Fruit fly (Drosophila melanogaster): ENCODE measurements around the gene Ype.

The Ype gene

DNA sequence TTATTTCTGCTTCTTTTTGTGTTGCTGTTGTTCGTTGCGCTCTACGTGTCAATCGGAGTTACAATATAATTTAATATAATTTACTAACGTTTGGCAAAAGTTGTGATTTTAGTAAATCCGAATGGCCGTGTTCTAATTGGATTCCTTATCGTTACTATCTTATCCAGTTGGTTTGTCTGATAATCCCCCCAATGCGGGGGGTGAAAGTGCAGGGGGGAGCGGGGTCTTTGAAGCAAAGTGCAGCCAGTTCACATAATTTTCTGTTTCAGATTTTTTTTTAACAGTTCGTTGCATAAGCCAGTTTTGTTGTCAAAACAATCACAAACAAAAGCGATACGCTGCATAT is 15.5 kb downstream of the Ype start:
- TF ChIP-seq sv (GFP tag; optimal IDR thresholded peaks at IDR 0.05): no peak

DNA sequence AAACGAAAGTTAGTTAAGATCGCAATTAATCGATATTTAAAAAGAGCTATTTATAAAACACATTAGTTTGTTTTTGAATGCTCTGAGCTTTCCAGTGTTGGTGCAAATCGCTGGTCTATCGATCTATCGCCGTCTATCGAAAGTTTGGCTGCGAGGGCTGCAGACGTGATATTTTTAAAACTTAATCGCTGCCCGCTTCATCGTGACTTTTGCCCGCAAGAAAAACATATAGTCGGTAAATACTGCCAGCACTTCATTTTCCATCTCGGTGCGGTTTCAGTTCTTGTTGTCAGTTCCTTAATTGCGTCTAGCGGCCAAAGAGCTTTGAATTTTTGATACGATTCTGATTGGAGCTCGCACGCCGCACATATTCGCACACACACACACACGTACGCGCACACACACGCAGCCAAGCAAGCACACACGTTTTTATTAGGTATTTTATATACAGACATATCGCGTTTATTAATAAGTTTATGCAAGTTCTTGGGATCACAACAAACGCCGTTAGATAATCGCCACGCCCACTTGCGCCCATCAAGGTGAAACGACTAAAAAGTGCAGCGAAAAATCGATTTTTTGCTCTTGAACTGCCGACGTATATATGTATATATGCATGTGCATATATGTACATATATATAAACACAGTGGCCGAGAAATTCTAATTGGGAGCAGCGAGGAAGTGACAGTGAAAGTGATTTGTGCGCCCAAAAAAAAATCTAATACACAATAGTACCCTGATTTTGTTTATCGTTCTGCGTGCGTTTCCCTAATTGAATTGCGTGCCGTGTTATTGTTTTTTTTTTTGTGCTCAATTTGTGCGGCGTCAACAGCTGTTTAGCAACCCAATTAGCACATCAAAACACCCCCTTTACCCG is 16.2 kb downstream of the Ype start:
- peak; percentile 43 for TF ChIP-seq br (GFP tag; optimal IDR thresholded peaks at IDR 0.05)
- TF ChIP-seq Vsx2 (GFP tag; optimal IDR thresholded peaks at IDR 0.05; ENCODE audit: partially characterized antibody): no peak
- peak; percentile 18 for TF ChIP-seq OdsH (GFP tag; optimal IDR thresholded peaks at IDR 0.05)
- TF ChIP-seq Myc (optimal IDR thresholded peaks at IDR 0.05): no peak
- peak; percentile 12 for TF ChIP-seq Sp1 (GFP tag; optimal IDR thresholded peaks at IDR 0.05)
- TF ChIP-seq fru (GFP tag; optimal IDR thresholded peaks at IDR 0.05): peak; percentile 24
- TF ChIP-seq woc (GFP tag; optimal IDR thresholded peaks at IDR 0.05): peak; percentile 26
- peak; percentile 37 for TF ChIP-seq Hnf4 (GFP tag; optimal IDR thresholded peaks at IDR 0.05)
- peak; percentile 42 for TF ChIP-seq HLH106 (tag; optimal IDR thresholded peaks at IDR 0.05)
- peak; percentile 55 for TF ChIP-seq rgr (GFP tag; optimal IDR thresholded peaks at IDR 0.05)
- TF ChIP-seq ey (GFP tag; optimal IDR thresholded peaks at IDR 0.05): peak; percentile 10
- peak; percentile 50 for TF ChIP-seq h (GFP tag; optimal IDR thresholded peaks at IDR 0.05)
- TF ChIP-seq usp (GFP tag; optimal IDR thresholded peaks at IDR 0.05): no peak
- TF ChIP-seq foxo (GFP tag; optimal IDR thresholded peaks at IDR 0.05): peak in 1 of 2 experiments; percentile 60
- no peak for TF ChIP-seq psq (GFP tag; optimal IDR thresholded peaks at IDR 0.05)
- no peak for TF ChIP-seq Jra (GFP tag; optimal IDR thresholded peaks at IDR 0.05)

DNA sequence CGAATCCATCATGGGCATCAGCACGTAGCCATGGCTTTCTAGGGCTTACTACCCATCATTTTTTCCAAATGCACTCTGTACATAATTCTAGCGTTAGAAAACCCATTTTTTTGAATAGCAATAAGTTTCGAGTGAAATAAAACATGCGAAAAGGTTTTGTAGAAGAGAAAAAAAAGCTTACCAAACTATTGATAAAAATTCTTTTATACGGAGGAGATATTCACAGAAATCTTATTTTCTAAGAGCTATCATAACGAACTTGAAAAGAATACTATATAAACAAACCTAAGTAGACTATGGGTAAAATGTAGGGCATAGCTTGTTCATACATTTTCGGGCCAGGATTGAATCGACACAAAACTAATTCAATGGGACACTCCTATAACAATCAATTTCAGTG is 16.9 kb downstream of the Ype start, which contains the start of gene CG1640:
Gene CG1640, plus strand, starts transcription at position 301 of the 400 bp plus-strand sequence.
- TF ChIP-seq OdsH (GFP tag; optimal IDR thresholded peaks at IDR 0.05) (no peak), br (GFP tag; optimal IDR thresholded peaks at IDR 0.05) (no peak), CG9705 (GFP tag; optimal IDR thresholded peaks at IDR 0.05) (no peak), sv (GFP tag; optimal IDR thresholded peaks at IDR 0.05) (no peak), fru (GFP tag; optimal IDR thresholded peaks at IDR 0.05) (no peak), jim (GFP tag; optimal IDR thresholded peaks at IDR 0.05) (no peak), dsf (GFP tag; optimal IDR thresholded peaks at IDR 0.05; ENCODE audit: borderline replicate concordance) (no peak), Dif (GFP tag; optimal IDR thresholded peaks at IDR 0.05; ENCODE audit: partially characterized antibody) (no peak), tai (GFP tag; optimal IDR thresholded peaks at IDR 0.05) (no peak), lola (GFP tag; optimal IDR thresholded peaks at IDR 0.05) (no peak)

DNA sequence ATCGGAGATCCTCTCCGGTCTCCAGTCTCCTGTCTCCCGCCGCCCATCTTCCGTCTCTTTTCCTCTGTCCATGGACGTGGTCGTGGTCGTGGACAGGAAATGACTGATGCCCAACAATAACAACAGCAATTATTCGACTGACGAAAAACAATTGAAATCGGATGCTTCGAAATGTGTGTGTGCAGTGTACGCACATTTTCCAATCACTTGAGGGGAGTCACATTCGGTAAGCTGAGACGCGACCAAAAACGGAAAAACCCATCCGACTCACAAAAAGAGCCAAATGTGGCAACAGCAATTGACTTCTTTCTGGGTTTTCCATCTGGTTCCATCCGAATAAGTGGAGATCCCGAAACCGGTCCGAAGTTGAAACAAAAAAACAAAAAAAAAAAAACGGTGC is 17.8 kb downstream of the Ype start:
- no peak for TF ChIP-seq lola (GFP tag; optimal IDR thresholded peaks at IDR 0.05)

DNA sequence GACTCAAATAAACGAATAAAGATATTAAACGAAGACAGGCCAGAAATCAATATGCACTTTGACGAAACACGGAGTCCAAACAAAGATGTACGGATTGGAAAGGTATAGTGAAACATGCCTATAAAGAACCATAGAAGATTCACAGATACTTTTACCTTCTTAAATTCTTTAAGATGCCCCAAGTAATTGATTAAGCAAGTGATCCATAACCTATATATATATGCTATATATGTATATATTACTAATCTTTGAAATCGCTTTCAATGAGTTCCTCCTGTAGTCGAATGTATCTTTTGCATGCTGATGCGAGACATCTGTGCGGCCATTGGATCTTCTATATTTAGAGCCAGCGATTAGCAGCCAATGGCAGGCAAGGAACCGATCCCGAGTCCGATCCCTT is 19.1 kb downstream of the Ype start, which contains the start of gene dmrt11E:
Gene dmrt11E, plus strand, starts transcription at position 43 of the 400 bp plus-strand sequence.
- TF ChIP-seq HLH106 (tag; optimal IDR thresholded peaks at IDR 0.05): peak; percentile 31
- no peak for TF ChIP-seq sv (GFP tag; optimal IDR thresholded peaks at IDR 0.05)
- peak; percentile 21 for TF ChIP-seq h (GFP tag; optimal IDR thresholded peaks at IDR 0.05)

DNA sequence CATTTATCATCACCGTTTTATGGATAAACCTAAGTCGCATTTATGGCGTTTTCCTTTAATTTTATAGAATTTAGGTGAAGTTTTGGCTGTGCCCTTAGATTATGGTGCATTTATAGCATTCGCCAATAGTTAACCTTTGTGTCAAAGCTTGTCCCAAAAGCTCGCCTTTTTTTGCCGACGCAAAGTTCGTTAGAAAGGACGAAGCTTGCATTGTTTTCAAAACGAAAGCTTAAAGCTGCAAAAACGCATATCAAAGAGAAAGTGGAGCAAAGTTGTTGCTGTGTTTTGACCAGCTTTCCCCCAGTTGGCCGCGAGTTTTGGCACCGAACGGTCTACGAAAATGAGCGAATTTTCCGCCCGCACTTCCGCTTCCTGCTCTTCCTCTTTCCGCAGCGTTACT is 28.3 kb downstream of the Ype start, which contains the start of gene Syt12:
Gene Syt12, plus strand, starts transcription at position 301 of the 400 bp plus-strand sequence.
- TF ChIP-seq Mio (GFP tag; optimal IDR thresholded peaks at IDR 0.05): no peak
- no peak for TF ChIP-seq OdsH (GFP tag; optimal IDR thresholded peaks at IDR 0.05)
- no peak for TF ChIP-seq foxo (GFP tag; optimal IDR thresholded peaks at IDR 0.05)
- no peak for TF ChIP-seq Abd-B (GFP tag; optimal IDR thresholded peaks at IDR 0.05)
- no peak for TF ChIP-seq Rel (GFP tag; optimal IDR thresholded peaks at IDR 0.05)
- no peak for TF ChIP-seq Rel (tag; optimal IDR thresholded peaks at IDR 0.05)
- TF ChIP-seq rgr (GFP tag; optimal IDR thresholded peaks at IDR 0.05): no peak
- no peak for TF ChIP-seq fru (GFP tag; optimal IDR thresholded peaks at IDR 0.05)
- TF ChIP-seq Sp1 (GFP tag; optimal IDR thresholded peaks at IDR 0.05): no peak
- no peak for TF ChIP-seq Hr78 (GFP tag; optimal IDR thresholded peaks at IDR 0.05)
- TF ChIP-seq Dif (GFP tag; optimal IDR thresholded peaks at IDR 0.05; ENCODE audit: partially characterized antibody): no peak
- TF ChIP-seq GATAd (GFP tag; optimal IDR thresholded peaks at IDR 0.05): no peak
- no peak for TF ChIP-seq dmrt93B (GFP tag; optimal IDR thresholded peaks at IDR 0.05)
- TF ChIP-seq CrebA (GFP tag; optimal IDR thresholded peaks at IDR 0.05; ENCODE audit: borderline replicate concordance): no peak
- TF ChIP-seq dsf (GFP tag; optimal IDR thresholded peaks at IDR 0.05; ENCODE audit: borderline replicate concordance): no peak
- TF ChIP-seq N (GFP tag; optimal IDR thresholded peaks at IDR 0.05): no peak
- no peak for TF ChIP-seq woc (GFP tag; optimal IDR thresholded peaks at IDR 0.05)
- no peak for TF ChIP-seq usp (GFP tag; optimal IDR thresholded peaks at IDR 0.05)
- TF ChIP-seq Vsx2 (GFP tag; optimal IDR thresholded peaks at IDR 0.05; ENCODE audit: partially characterized antibody): no peak
- TF ChIP-seq ey (GFP tag; optimal IDR thresholded peaks at IDR 0.05): no peak
- TF ChIP-seq Dfd (GFP tag; optimal IDR thresholded peaks at IDR 0.05): no peak
